Worm (Caenorhabditis elegans) whole organism, midembryonic: ENCODE results near the gene T09F5.10.

Source experiments
- cog-1 ChIP-seq: sonication (generic microtip); optimal IDR thresholded peaks from 2 replicates; lab custom pipeline; 2016; ENCODE audit warnings: missing genetic modification characterization, missing compliant biosample characterization
- flt-1 ChIP-seq: fragments of 200-800 bp; sonication (Bioruptor generic); IDR thresholded peaks from 2 replicates; pipeline ENCODE4 v1.3.6; 2022; ENCODE audit warnings: missing genetic modification characterization, missing compliant biosample characterization
- klf-2 ChIP-seq: fragments of 200-800 bp; sonication (Bioruptor generic); conservative IDR thresholded peaks from 2 replicates; pipeline ENCODE4 v1.3.6; 2022; ENCODE audit warnings: missing genetic modification reagents, missing genetic modification characterization, missing compliant biosample characterization
- ref-1 ChIP-seq: fragments of 200-800 bp; sonication (Bioruptor generic); conservative IDR thresholded peaks from 2 replicates; pipeline ENCODE4 v1.3.6; 2022; ENCODE audit warnings: missing genetic modification reagents, missing genetic modification characterization, missing compliant biosample characterization
- tab-1 ChIP-seq: fragments of 200-800 bp; sonication (Bioruptor generic); IDR thresholded peaks from 2 replicates; pipeline ENCODE4 v1.3.6; 2022; ENCODE audit warnings: missing genetic modification characterization, missing compliant biosample characterization
- ztf-23 ChIP-seq: fragments of 200-800 bp; sonication (Bioruptor generic); IDR thresholded peaks from 2 replicates; pipeline ENCODE4 v1.3.6; 2022; ENCODE audit warnings: missing genetic modification reagents, missing genetic modification characterization, missing compliant biosample characterization
- ztf-29 ChIP-seq: fragments of 200-800 bp; sonication (Bioruptor generic); IDR thresholded peaks from 2 replicates; pipeline ENCODE4 v1.3.6; 2022; ENCODE audit warnings: missing genetic modification reagents, missing genetic modification characterization, missing compliant biosample characterization

- TF ChIP-seq klf-2 (GFP tag; lab: Robert Waterston, UW) (no peak), ztf-23 (GFP tag; lab: Robert Waterston, UW) (no peak), cog-1 (tag; lab: Kevin White, UChicago) (no peak), flt-1 (GFP tag; lab: Robert Waterston, UW) (no peak), ztf-29 (GFP tag; lab: Robert Waterston, UW) (no peak), tab-1 (GFP tag; lab: Robert Waterston, UW) (no peak), ref-1 (GFP tag; lab: Robert Waterston, UW) (no peak)
Measured at ce11 chrV:15186259-15186927, 6.5 kb downstream of the T09F5.10 start, which contains the start of gene Y75B12B.3.
